Worm (Caenorhabditis elegans) whole organism, mixed stage, embryonic: Measurements from ENCODE around the gene nlp-41.

Experiments used
- M03D4.4 ChIP-seq: sonication (generic microtip); optimal IDR thresholded peaks from 2 replicates; lab custom pipeline; 2017; ENCODE audit warnings: mild to moderate bottlenecking, missing genetic modification characterization, missing compliant biosample characterization
- bed-3 ChIP-seq: fragments of 200-800 bp; sonication (Bioruptor generic); optimal IDR thresholded peaks from 3 replicates; lab custom pipeline; 2018; ENCODE audit warnings: mild to moderate bottlenecking, missing genetic modification characterization, moderate library complexity, missing compliant biosample characterization
- blmp-1 ChIP-seq: fragments of 150-350 bp; optimal IDR thresholded peaks from 2 replicates; lab custom pipeline; 2014; ENCODE audit warnings: missing biosample characterization, missing genetic modification characterization
- ceh-43 ChIP-seq: fragments of 200-800 bp; sonication (Bioruptor generic); optimal IDR thresholded peaks from 2 replicates; lab custom pipeline; 2018; ENCODE audit warnings: mild to moderate bottlenecking, missing genetic modification characterization, moderate library complexity, missing compliant biosample characterization
- ceh-83 ChIP-seq: fragments of 200-800 bp; sonication (Bioruptor generic); optimal IDR thresholded peaks from 2 replicates; lab custom pipeline; 2018; ENCODE audit warnings: mild to moderate bottlenecking, missing genetic modification characterization, missing compliant biosample characterization
- ces-1 ChIP-seq: fragments of 150-350 bp; optimal IDR thresholded peaks from 2 replicates; lab custom pipeline; 2014; ENCODE audit warnings: missing biosample characterization, missing genetic modification reagents, missing genetic modification characterization
- cnd-1 ChIP-seq: fragments of 200-800 bp; sonication (Bioruptor generic); optimal IDR thresholded peaks from 2 replicates; lab custom pipeline; 2018; ENCODE audit warnings: mild to moderate bottlenecking, missing genetic modification characterization, missing compliant biosample characterization
- drap-1 ChIP-seq: fragments of 200-800 bp; sonication (Bioruptor generic); optimal IDR thresholded peaks from 3 replicates; lab custom pipeline; 2018; ENCODE audit warnings: mild to moderate bottlenecking, missing genetic modification characterization, missing compliant biosample characterization
- elt-1 ChIP-seq: sonication (generic microtip); optimal IDR thresholded peaks from 2 replicates; lab custom pipeline; 2017; ENCODE audit warnings: missing genetic modification characterization, mild to moderate bottlenecking, missing compliant biosample characterization, antibody characterized with exemption, moderate library complexity, borderline replicate concordance; ENCODE audit not compliant: insufficient read depth
- flh-1 ChIP-seq: fragments of 200-800 bp; sonication (Bioruptor generic); optimal IDR thresholded peaks from 2 replicates; lab custom pipeline; 2018; ENCODE audit warnings: mild to moderate bottlenecking, missing genetic modification characterization, moderate library complexity, missing compliant biosample characterization
- ham-2 ChIP-seq: fragments of 200-800 bp; sonication (Bioruptor generic); optimal IDR thresholded peaks from 2 replicates; lab custom pipeline; 2018; ENCODE audit warnings: mild to moderate bottlenecking, missing genetic modification characterization, missing compliant biosample characterization
- lin-13 ChIP-seq: fragments of 150-350 bp; optimal IDR thresholded peaks from 2 replicates; lab custom pipeline; 2014; ENCODE audit warnings: missing biosample characterization, missing genetic modification characterization
- lin-32 ChIP-seq: fragments of 200-800 bp; sonication (Bioruptor generic); optimal IDR thresholded peaks from 2 replicates; lab custom pipeline; 2018; ENCODE audit warnings: mild to moderate bottlenecking, missing genetic modification characterization, missing compliant biosample characterization
- lsy-2 ChIP-seq: fragments of 150-350 bp; optimal IDR thresholded peaks from 2 replicates; lab custom pipeline; 2014; ENCODE audit warnings: missing biosample characterization, missing genetic modification characterization
- mab-5 ChIP-seq: fragments of 150-350 bp; optimal IDR thresholded peaks from 2 replicates; lab custom pipeline; 2014; ENCODE audit warnings: missing biosample characterization, missing genetic modification characterization
- mep-1 ChIP-seq: fragments of 150-350 bp; optimal IDR thresholded peaks from 2 replicates; lab custom pipeline; 2017; ENCODE audit warnings: missing biosample characterization, missing genetic modification reagents, missing genetic modification characterization, inconsistent platforms
- mls-2 ChIP-seq: sonication (generic microtip); optimal IDR thresholded peaks from 2 replicates; lab custom pipeline; 2016; ENCODE audit warnings: mild to moderate bottlenecking, missing genetic modification characterization, moderate library complexity, missing compliant biosample characterization
- nhr-12 ChIP-seq: fragments of 150-350 bp; optimal IDR thresholded peaks from 2 replicates; lab custom pipeline; 2014; ENCODE audit warnings: missing biosample characterization, missing genetic modification characterization
- nhr-237 ChIP-seq: fragments of 150-350 bp; optimal IDR thresholded peaks from 2 replicates; lab custom pipeline; 2014; ENCODE audit warnings: missing biosample characterization, missing genetic modification characterization
- nhr-76 ChIP-seq: sonication (generic microtip); optimal IDR thresholded peaks from 2 replicates; lab custom pipeline; 2017; ENCODE audit warnings: missing biosample characterization, missing genetic modification characterization
- sem-2 ChIP-seq: fragments of 200-800 bp; sonication (Bioruptor generic); optimal IDR thresholded peaks from 2 replicates; lab custom pipeline; 2018; ENCODE audit warnings: mild to moderate bottlenecking, missing genetic modification characterization, missing compliant biosample characterization
- sptf-1 ChIP-seq: sonication (generic microtip); optimal IDR thresholded peaks from 2 replicates; lab custom pipeline; 2017; ENCODE audit warnings: mild to moderate bottlenecking, missing genetic modification characterization, moderate library complexity, missing compliant biosample characterization
- tbx-8 ChIP-seq: fragments of 200-800 bp; sonication (Bioruptor generic); optimal IDR thresholded peaks from 2 replicates; lab custom pipeline; 2018; ENCODE audit warnings: mild to moderate bottlenecking, missing genetic modification characterization, moderate library complexity, missing compliant biosample characterization
- unc-120 ChIP-seq: sonication (generic microtip); optimal IDR thresholded peaks from 2 replicates; lab custom pipeline; 2017; ENCODE audit warnings: missing genetic modification characterization, missing compliant biosample characterization; ENCODE audit not compliant: poor library complexity, severe bottlenecking
- unc-62 ChIP-seq: fragments of 150-350 bp; optimal IDR thresholded peaks from 2 replicates; lab custom pipeline; 2014; ENCODE audit warnings: missing biosample characterization, missing genetic modification reagents, missing genetic modification characterization
- ztf-11 ChIP-seq: fragments of 150-350 bp; optimal IDR thresholded peaks from 2 replicates; lab custom pipeline; 2014; ENCODE audit warnings: missing biosample characterization, missing genetic modification characterization

nlp-41 gene

DNA sequence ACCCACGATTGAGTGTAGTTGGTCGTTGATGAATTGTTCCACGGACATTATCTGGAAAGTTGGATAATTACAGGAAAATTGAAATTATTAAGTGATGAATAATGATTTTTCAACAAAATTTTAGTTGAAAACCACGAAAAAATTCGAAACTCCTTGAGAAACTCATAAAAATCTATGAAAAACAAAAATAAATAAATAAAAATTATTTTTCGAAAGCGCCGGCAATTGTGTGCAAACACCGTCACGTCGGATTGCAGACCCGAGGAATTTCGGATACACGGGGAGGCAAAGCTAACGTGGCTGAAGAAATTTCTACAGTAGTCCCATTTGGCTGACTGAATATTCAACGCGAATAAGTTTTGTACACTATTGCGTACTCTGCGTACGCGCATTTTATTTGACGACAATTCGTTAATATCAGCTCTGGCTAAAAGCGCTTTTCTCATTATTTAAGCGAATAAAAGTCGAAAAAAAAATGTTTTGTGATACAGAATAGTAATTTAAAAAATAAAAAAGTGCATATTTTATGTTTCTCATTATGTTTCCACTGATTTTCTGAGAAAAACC lies 10.9 kb downstream of the nlp-41 start, which contains the start of gene mog-4:
mog-4 (minus strand) TSS at position 51 of the 567 bp plus-strand sequence.
- TF ChIP-seq unc-120 = peak; percentile 25
- TF ChIP-seq cnd-1 (tag; lab: Kevin White, UChicago) = peak; percentile 20
- TF ChIP-seq bed-3 (GFP tag; lab: Kevin White, UChicago) = peak; percentile 1
- TF ChIP-seq drap-1 (GFP tag; lab: Kevin White, UChicago) = peak; percentile 21
- peak; percentile 76 for TF ChIP-seq ham-2
- TF ChIP-seq mep-1 (tag; lab: Kevin White, UChicago) = peak; percentile 37
- peak; percentile 71 for TF ChIP-seq ces-1 (GFP tag; lab: Kevin White, UChicago)
- peak; percentile 46 for TF ChIP-seq lin-13
- peak; percentile 20 for TF ChIP-seq mls-2 (tag; lab: Kevin White, UChicago)
- peak; percentile 81 for TF ChIP-seq nhr-237 (tag; lab: Kevin White, UChicago)
- TF ChIP-seq ceh-43 (GFP tag; lab: Kevin White, UChicago) = peak; percentile 8
- peak; percentile 95 for TF ChIP-seq lsy-2 (tag; lab: Kevin White, UChicago)
- peak; percentile 7 for TF ChIP-seq sptf-1

- TF ChIP-seq lsy-2 (tag; lab: Kevin White, UChicago) = peak; percentile 85
These were observed 13.2 kb downstream of the nlp-41 start for ce11 chrII:14563766-14564370.

ce11 chrII:14567811-14568210 lies 17.1 kb downstream of the nlp-41 start:
- TF ChIP-seq flh-1 (GFP tag; lab: Kevin White, UChicago) (no peak), unc-62 (GFP tag; lab: Kevin White, UChicago) (no peak), sem-2 (GFP tag; lab: Kevin White, UChicago) (no peak), M03D4.4 (tag; lab: Kevin White, UChicago) (no peak), ces-1 (GFP tag; lab: Kevin White, UChicago) (no peak), elt-1 (tag; lab: Kevin White, UChicago) (no peak), tbx-8 (no peak), ham-2 (peak; percentile 55), lin-13 (no peak)

DNA sequence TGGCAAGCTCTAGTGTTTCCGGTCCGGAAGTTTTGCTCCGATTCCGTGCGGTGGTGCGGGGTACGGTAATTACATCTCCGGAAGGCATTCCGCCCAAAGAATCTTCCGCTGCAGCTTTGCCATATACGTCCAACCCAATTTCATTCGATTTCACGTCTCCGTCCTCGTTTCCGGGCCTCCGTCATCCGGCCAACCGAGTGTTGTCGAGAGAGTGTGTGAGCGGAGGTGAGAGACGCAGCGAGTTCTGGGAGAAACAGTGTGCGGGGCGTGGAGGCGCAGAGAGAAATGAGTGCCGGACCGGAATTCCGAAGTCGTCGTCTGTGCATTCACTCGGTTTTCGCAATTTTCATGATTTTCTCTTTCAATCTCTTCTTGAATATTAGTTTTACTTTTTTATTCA lies 18.6 kb downstream of the nlp-41 start:
- TF ChIP-seq lsy-2 (tag; lab: Kevin White, UChicago) = peak; percentile 10
- TF ChIP-seq ces-1 (GFP tag; lab: Kevin White, UChicago) = peak; percentile 81
- peak; percentile 18 for TF ChIP-seq ceh-83
- no peak for TF ChIP-seq sptf-1

ce11 chrII:14570541-14571160 lies 19.9 kb downstream of the nlp-41 start:
- TF ChIP-seq ces-1 (GFP tag; lab: Kevin White, UChicago) (no peak), sptf-1 (no peak), lin-32 (GFP tag; lab: Kevin White, UChicago) (no peak), blmp-1 (tag; lab: Kevin White, UChicago) (no peak), nhr-237 (tag; lab: Kevin White, UChicago) (no peak), elt-1 (tag; lab: Kevin White, UChicago) (no peak)
- TF ChIP-seq, all 35 proteins: peak for 0

ce11 chrII:14573315-14573714 lies 22.6 kb downstream of the nlp-41 start, which contains the start of gene madf-5:
Gene madf-5 (plus strand): TSS chrII:14573615.
- TF ChIP-seq nhr-76 (tag; lab: Kevin White, UChicago) = no peak
- TF ChIP-seq sem-2 (GFP tag; lab: Kevin White, UChicago) = no peak
- TF ChIP-seq mab-5 (tag; lab: Kevin White, UChicago) = no peak
- TF ChIP-seq lin-32 (GFP tag; lab: Kevin White, UChicago) = no peak
- TF ChIP-seq sptf-1 = no peak
- no peak for TF ChIP-seq elt-1 (tag; lab: Kevin White, UChicago)
- TF ChIP-seq drap-1 (GFP tag; lab: Kevin White, UChicago) = no peak
- TF ChIP-seq ceh-43 (GFP tag; lab: Kevin White, UChicago) = no peak
- no peak for TF ChIP-seq ztf-11 (tag; lab: Kevin White, UChicago)
- TF ChIP-seq nhr-12 = no peak
- TF ChIP-seq mls-2 (tag; lab: Kevin White, UChicago) = no peak
